Fruit fly (Drosophila melanogaster): Measurements from ENCODE around the gene kmg.
"Not testable (repeated sequence)": the region's sequence is repeated elsewhere in the genome, so short reads cannot be mapped to it uniquely, and the experiment has no call there.

Gene kmg

DNA sequence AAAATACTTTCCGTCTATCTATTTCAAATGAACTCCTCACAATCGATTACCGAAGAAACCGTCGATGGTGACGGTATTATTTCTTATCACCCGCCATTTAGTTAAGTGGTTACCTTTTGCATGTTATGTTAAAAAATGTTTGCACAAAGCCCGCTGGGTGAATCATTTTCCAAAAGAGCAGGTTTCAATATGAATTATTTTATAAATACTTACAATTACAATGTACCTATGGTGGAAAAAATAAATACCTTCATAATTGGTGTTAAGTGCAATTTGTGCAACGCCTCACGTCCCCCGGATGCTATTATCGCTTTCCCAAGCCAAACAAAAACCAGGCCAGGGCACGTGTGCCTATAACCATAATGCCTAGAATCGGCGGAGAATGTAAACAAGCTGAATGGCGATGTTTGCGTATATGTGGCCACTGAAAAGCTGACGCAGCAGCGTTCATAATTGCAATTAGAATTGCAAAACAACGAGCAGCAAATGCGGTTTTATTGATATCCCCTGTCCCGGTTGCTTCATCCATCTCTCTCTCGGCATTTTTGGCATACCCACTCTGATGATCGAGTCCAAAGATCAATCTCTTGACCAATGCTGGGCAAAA lies 46.6 kb downstream of the kmg start:
- TF ChIP-seq OdsH (GFP tag; optimal IDR thresholded peaks at IDR 0.05) (no peak), fru (GFP tag; optimal IDR thresholded peaks at IDR 0.05) (no peak), CG9705 (GFP tag; optimal IDR thresholded peaks at IDR 0.05) (no peak), GATAd (GFP tag; optimal IDR thresholded peaks at IDR 0.05) (no peak), woc (GFP tag; optimal IDR thresholded peaks at IDR 0.05) (no peak), pan (optimal IDR thresholded peaks at IDR 0.05) (no peak), ey (GFP tag; optimal IDR thresholded peaks at IDR 0.05) (no peak), N (GFP tag; optimal IDR thresholded peaks at IDR 0.05) (no peak), Rel (GFP tag; optimal IDR thresholded peaks at IDR 0.05) (no peak), Rel (tag; optimal IDR thresholded peaks at IDR 0.05) (no peak), HLH106 (tag; optimal IDR thresholded peaks at IDR 0.05) (no peak), Dif (GFP tag; optimal IDR thresholded peaks at IDR 0.05; ENCODE audit: partially characterized antibody) (no peak), Sp1 (GFP tag; optimal IDR thresholded peaks at IDR 0.05) (no peak), psq (GFP tag; optimal IDR thresholded peaks at IDR 0.05) (no peak)

DNA sequence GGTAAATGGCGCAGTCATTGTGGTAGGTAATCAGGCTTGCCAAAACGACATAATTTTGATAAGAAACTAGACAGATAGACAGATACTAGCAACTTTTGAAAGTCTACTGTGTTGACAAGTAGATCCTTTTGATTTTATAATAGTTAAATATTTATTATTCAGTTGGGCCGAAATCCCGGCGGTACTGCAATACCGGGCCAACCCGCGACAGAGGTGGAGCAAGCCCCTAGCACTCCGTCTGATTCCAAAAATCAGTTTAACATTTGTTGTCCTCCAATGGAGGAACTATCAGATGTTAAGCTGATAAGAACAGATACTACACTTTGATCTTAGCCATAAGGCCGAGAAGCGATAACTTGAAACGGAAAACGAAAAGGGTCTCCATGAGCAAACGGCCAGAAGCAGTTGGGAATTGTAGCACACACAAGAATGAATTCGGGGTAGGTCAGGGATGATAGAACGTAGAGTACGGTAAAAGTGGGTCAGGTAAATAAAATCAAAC lies 51.5 kb downstream of the kmg start, which contains the start of gene CG15482:
Gene CG15482, minus strand, starts transcription at position 51 of the 502 bp plus-strand sequence.
- TF ChIP-seq N, Hr78, OdsH (GFP tag; optimal IDR thresholded peaks at IDR 0.05): not testable (repeated sequence)
